Worm (Caenorhabditis elegans): ENCODE results near the gene K04A8.19.

DNA sequence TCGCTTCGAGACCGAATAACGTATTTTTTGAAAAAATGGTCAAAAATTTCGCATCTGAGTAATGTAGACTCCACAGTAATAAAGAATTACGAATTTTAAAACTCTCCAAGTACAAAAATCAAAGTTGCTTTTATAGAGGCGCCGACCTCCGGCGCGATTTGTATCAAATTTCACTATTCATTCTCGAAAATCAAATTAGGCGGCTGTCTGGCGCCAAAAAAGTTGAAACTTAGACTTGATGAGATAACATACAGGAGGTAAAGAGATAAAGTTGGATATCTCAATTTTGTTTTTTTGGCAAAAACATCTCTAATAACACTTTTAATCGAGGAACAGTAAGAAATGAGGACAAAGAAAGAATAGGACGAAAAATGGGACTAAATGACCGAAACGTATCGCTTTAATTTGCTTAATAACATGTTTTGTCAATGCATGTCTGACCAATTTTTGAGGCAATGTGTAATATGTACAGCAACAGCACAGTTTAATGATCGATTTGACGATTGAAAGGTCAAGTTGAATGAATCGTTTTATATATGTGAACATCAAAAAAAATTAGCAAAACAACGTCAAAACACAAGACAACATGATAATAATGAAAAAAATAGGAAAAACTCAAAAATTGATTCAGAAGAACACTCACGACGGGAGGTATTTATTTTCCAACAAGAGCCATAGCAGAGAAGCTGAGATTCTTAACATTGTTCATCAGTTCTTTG, 47.8 kb downstream of the K04A8.19 start:
- TF ChIP-seq mdl-1 (tag; optimal IDR thresholded peaks at IDR 0.05) (no peak), tbx-2 (tag; optimal IDR thresholded peaks at IDR 0.05) (no peak), nhr-28 (tag; optimal IDR thresholded peaks at IDR 0.05) (no peak), nhr-237 (tag; optimal IDR thresholded peaks at IDR 0.05) (no peak), ztf-11 (tag; optimal IDR thresholded peaks at IDR 0.05) (no peak)
